Worm (Caenorhabditis elegans) whole organism, L1 larva: ENCODE data around the gene F25B5.3.
A peak's percentile ranks its signal among the peaks of the same experiment; 100 is the strongest.

Source experiments
- ama-1 ChIP-seq: fragments of 150-350 bp; optimal IDR thresholded peaks from 2 replicates; lab custom pipeline; 2014
- ceh-82 ChIP-seq, 3 experiments: fragments of 150-350 bp in 1 of 3; sonication (generic microtip) in 2 of 3; optimal IDR thresholded peaks; 2 replicates each; lab custom pipeline; 2014 to 2017; ENCODE audit warnings: missing biosample characterization in 3 of 3, missing genetic modification characterization in 3 of 3
- elt-3 ChIP-seq, 6 experiments: fragments of 150-350 bp in 1 of 6; sonication (generic microtip); optimal IDR thresholded peaks; 2 replicates each; lab custom pipeline; 2017 to 2018; ENCODE audit warnings: missing biosample characterization in 6 of 6, missing genetic modification characterization in 6 of 6, inconsistent platforms in 1 of 6
- fkh-4 ChIP-seq: sonication (generic microtip); optimal IDR thresholded peaks from 2 replicates; lab custom pipeline; 2016; ENCODE audit warnings: missing compliant biosample characterization, missing genetic modification characterization, borderline replicate concordance
- hpl-2 ChIP-seq: fragments of 150-350 bp; optimal IDR thresholded peaks from 2 replicates; lab custom pipeline; 2014; ENCODE audit warnings: missing biosample characterization, missing genetic modification reagents, missing genetic modification characterization
- mdl-1 ChIP-seq, 2 experiments: fragments of 150-350 bp; optimal IDR thresholded peaks; 2 replicates each; lab custom pipeline; 2014 to 2017; ENCODE audit warnings: missing biosample characterization in 2 of 2, missing genetic modification characterization in 2 of 2, inconsistent platforms in 1 of 2
- nhr-76 ChIP-seq: sonication (generic microtip); optimal IDR thresholded peaks from 2 replicates; lab custom pipeline; 2017; ENCODE audit warnings: missing biosample characterization, missing genetic modification characterization
- sptf-1 ChIP-seq: fragments of 150-350 bp; optimal IDR thresholded peaks from 2 replicates; lab custom pipeline; 2014; ENCODE audit warnings: missing biosample characterization, missing genetic modification characterization
- ztf-4 ChIP-seq: fragments of 150-350 bp; optimal IDR thresholded peaks from 2 replicates; lab custom pipeline; 2014; ENCODE audit warnings: missing biosample characterization, missing genetic modification characterization

DNA sequence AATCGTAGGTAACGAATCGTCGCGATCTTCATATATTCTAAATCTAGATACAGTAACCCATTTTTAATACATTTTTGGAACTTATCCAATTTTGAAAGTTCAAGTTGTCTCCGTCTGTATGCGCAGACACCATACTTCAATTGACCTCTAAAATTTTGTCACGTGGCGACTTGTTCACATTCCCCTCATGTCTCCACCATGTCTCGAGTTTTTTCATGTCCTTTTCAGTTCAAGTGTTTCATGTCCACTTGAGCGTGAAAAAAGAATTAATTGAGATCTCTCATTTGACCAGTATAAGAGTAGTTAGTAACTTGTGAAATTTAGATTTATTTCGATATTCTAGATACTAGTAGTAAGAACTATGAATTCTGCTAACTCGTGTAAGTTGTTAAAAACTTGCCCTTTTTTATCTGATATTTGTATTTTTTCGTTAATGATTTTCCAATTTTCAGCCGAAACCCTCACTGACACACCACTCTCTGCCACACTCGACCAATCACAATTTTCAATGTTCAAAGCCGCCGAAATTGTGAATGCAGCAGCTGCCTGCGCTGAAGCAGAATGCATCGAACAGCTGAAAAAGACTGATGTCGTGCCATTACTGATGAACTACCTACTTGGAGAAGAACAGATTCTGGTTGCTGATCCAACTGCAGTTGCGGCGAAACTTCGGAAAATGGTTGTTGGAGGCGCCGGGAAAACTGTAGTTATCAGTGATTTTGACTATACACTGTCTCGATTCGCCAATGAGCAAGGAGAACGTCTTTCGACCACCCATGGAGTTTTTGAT lies 3.1 kb downstream of the F25B5.3 start:
- TF ChIP-seq sptf-1 (tag; lab: Kevin White, UChicago) (no peak), ama-1 (lab: Kevin White, UChicago) (no peak), fkh-4 (tag; lab: Kevin White, UChicago) (no peak), elt-3 (tag; optimal IDR thresholded peaks at IDR 0.05; lab: Kevin White, UChicago) (no peak), hpl-2 (no peak), mdl-1 (tag; optimal IDR thresholded peaks at IDR 0.05; lab: Kevin White, UChicago) (peak in 1 of 2 experiments; percentile 63), nhr-76 (tag; lab: Kevin White, UChicago) (no peak), ztf-4 (tag; lab: Kevin White, UChicago) (no peak), ceh-82 (tag; optimal IDR thresholded peaks at IDR 0.05; lab: Kevin White, UChicago) (peak in 1 of 3 experiments; percentile 12)
